Worm (Caenorhabditis elegans): ENCODE data around the gene W02F12.8.
A peak's percentile ranks its signal among the peaks of the same experiment; 100 is the strongest.

W02F12.8 gene

DNA sequence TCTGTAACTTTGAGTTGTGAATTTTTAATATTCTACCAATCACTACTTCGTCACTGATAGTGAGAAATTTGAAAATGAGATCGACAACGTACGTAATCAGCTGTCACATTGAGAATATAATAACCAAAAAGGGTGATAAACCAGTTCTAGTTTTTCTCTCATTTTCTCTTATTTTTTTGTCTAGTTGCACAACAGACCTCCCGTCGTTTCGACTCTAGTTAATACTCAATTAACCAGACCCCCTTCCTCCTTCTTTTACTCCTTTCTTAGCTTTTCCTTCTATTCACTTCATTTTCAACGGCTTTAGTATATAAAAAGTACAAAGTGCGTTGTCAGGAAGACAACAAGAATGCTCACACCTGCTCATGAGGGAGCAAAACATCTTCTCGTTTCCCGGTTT is 32.7 kb upstream of the W02F12.8 start, which contains the start of gene ZC487.1:
ZC487.1 (plus strand) TSS at position 301 of the 400 bp plus-strand sequence.
- TF ChIP-seq ceh-18 (tag; optimal IDR thresholded peaks at IDR 0.05) = no peak
- no peak for TF ChIP-seq ttx-3 (tag; optimal IDR thresholded peaks at IDR 0.05)
- no peak for TF ChIP-seq pqm-1 (tag; optimal IDR thresholded peaks at IDR 0.05)
- TF ChIP-seq C38D4.7 (GFP tag; optimal IDR thresholded peaks at IDR 0.05) = no peak
- TF ChIP-seq ahr-1 (tag; optimal IDR thresholded peaks at IDR 0.05) = no peak
- no peak for TF ChIP-seq K02D7.2 (tag; optimal IDR thresholded peaks at IDR 0.05)

DNA sequence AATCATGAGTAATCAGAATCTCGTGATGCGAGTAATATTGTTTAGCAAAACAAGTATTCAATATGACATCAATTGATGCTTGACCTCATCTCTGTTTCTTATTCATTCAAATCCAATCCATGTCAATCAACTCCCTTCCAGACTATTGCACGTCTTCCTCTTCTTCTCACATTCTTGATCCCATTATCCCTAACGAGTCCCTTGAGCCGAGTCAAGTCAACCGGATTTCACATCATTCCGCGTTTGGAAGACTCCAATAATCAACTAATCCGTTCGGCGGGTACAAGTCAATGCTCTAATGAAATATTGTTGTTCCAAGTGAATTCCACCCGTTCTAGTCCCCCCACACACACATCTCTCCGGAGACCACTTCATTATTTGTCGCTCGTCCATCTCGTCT is 31.7 kb upstream of the W02F12.8 start:
- TF ChIP-seq lin-11 (tag; optimal IDR thresholded peaks at IDR 0.05) (no peak), nhr-232 (tag; optimal IDR thresholded peaks at IDR 0.05) (no peak), hlh-8 (tag; optimal IDR thresholded peaks at IDR 0.05) (no peak), ceh-31 (tag; optimal IDR thresholded peaks at IDR 0.05) (peak; percentile 33), ceh-2 (tag; optimal IDR thresholded peaks at IDR 0.05) (no peak), pqm-1 (tag; optimal IDR thresholded peaks at IDR 0.05) (no peak), syd-9 (tag; optimal IDR thresholded peaks at IDR 0.05) (no peak), ahr-1 (tag; optimal IDR thresholded peaks at IDR 0.05) (no peak), unc-42 (tag; optimal IDR thresholded peaks at IDR 0.05) (peak; percentile 93)

DNA sequence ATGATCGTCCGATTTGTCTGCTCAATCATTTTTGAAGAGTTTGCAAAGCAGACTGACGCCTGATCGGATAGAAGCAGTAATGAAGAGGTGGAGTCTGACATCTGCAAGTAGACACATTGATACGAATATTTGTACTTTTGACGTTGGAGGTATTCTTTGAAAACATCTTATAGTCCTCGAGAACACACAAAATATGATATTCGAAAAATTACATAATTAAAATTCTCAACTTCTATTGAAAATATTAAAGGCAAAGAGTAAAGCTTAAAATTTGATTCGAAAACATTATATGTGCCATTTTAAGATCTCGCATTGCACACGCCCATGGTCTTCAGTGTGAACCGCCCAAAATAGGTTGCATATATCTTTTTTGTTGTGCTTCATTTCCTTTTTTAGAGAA is 27.8 kb upstream of the W02F12.8 start, which contains the start of gene ZC487.2:
ZC487.2 (minus strand) TSS at position 101 of the 400 bp plus-strand sequence.
- TF ChIP-seq ceh-31 (tag; optimal IDR thresholded peaks at IDR 0.05) (no peak), pqm-1 (tag; optimal IDR thresholded peaks at IDR 0.05) (no peak), F13H6.1 (tag; optimal IDR thresholded peaks at IDR 0.05) (no peak), hlh-13 (GFP tag; optimal IDR thresholded peaks at IDR 0.05) (no peak), ceh-48 (tag; optimal IDR thresholded peaks at IDR 0.05) (no peak)

DNA sequence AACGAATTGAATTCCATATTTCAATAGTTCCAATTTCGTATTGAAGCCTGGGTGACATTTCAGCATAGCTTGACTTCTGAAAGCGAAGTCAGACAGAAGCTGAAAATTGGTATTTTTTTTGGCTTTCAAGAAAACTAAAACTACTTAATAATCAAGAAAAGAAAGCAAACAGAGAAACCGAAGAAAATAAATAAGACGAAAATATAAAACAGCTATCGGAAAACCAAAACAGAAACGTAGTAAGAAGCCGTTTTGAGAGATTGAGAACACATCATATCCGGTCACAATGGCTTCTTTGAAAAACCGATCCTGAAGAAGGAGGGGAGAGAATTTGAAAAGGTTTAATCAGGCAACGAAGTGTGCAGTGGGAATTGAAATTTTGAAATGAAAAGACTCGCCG is 23.7 kb upstream of the W02F12.8 start, which contains the start of gene srg-30:
srg-30 (minus strand) TSS at position 101 of the 400 bp plus-strand sequence.
- no peak for TF ChIP-seq nhr-232 (tag; optimal IDR thresholded peaks at IDR 0.05)
- no peak for TF ChIP-seq hlh-15 (tag; optimal IDR thresholded peaks at IDR 0.05)
- no peak for TF ChIP-seq gmeb-2 (tag; optimal IDR thresholded peaks at IDR 0.05)
- TF ChIP-seq nfya-1 (tag; optimal IDR thresholded peaks at IDR 0.05) = no peak
- no peak for TF ChIP-seq pha-2 (tag; optimal IDR thresholded peaks at IDR 0.05)
- TF ChIP-seq che-1 (tag; optimal IDR thresholded peaks at IDR 0.05) = no peak
- no peak for TF ChIP-seq sox-4 (tag; optimal IDR thresholded peaks at IDR 0.05)
- TF ChIP-seq rnt-1 (tag; optimal IDR thresholded peaks at IDR 0.05) = no peak
- no peak for TF ChIP-seq hlh-8 (tag; optimal IDR thresholded peaks at IDR 0.05)
- TF ChIP-seq odd-2 (tag; optimal IDR thresholded peaks at IDR 0.05) = no peak
- TF ChIP-seq ttx-3 (tag; optimal IDR thresholded peaks at IDR 0.05) = no peak
- no peak for TF ChIP-seq ceh-14 (tag; optimal IDR thresholded peaks at IDR 0.05)
- TF ChIP-seq pax-1 (tag; optimal IDR thresholded peaks at IDR 0.05) = no peak
- no peak for TF ChIP-seq ceh-18 (tag; optimal IDR thresholded peaks at IDR 0.05)
- TF ChIP-seq eyg-1 (tag; optimal IDR thresholded peaks at IDR 0.05) = no peak
- no peak for TF ChIP-seq ceh-6 (GFP tag; optimal IDR thresholded peaks at IDR 0.05)

DNA sequence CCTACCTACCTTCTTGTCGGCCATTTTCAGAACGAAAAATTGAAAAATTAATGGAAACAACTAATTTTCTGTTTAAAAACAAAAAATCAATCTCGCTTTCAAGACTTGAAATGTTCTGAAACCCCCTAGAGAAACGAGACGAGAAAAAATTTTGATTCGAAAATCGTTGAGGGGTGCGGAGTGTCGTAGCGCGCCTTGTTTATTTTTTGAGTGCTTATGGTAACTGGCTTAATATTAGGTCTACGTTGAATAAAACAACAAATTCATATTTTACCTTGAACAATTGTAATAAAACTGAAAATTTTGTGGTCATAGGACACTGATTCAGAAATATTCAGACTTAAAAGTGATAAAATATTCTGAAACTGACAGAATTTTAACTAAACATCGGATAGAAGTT is 15.9 kb upstream of the W02F12.8 start, which contains the start of gene sna-1:
sna-1 (minus strand) TSS at position 218 of the 400 bp plus-strand sequence.
- TF ChIP-seq nfya-1 (tag; optimal IDR thresholded peaks at IDR 0.05) (peak; percentile 15), K02D7.2 (tag; optimal IDR thresholded peaks at IDR 0.05) (no peak)

DNA sequence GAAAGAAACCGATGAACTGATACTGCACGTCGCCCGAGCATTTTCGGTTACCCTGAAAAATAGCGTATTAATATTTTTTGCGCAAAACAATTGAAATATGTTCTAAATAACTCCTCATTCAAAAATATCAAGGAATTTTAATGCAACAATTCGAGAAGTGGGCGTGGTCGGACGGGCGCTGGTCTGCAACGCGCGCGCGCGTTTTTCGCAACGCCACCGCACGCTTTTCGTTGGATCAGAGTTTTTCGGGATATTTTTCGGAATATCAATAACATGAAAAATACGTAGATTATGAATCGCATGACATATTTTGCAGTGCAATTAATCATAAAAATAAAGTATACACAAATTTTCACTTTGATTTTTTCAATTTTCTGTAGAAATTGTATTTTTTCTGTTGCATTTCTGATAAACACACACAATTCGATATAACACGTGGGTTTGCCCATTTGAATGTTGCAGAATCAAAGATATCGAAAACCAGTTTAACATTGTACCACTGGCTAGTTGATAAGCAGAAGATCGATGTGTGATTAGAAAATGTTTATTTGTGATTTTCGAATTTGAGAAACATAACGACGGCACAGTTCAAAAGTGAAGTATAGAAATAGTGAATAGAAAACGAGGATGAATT is 14.6 kb upstream of the W02F12.8 start, which contains the start of gene dlst-1:
dlst-1 (minus strand) TSS at position 52 of the 634 bp plus-strand sequence.
- TF ChIP-seq syd-9 (tag; optimal IDR thresholded peaks at IDR 0.05) (peak; percentile 17), hlh-8 (tag; optimal IDR thresholded peaks at IDR 0.05) (peak; percentile 6), sox-2 (GFP tag; IDR thresholded peaks at IDR 0.05) (no peak), hlh-6 (tag; optimal IDR thresholded peaks at IDR 0.05) (peak; percentile 14), unc-42 (tag; optimal IDR thresholded peaks at IDR 0.05) (no peak), fax-1 (tag; optimal IDR thresholded peaks at IDR 0.05) (peak; percentile 49), lin-11 (tag; optimal IDR thresholded peaks at IDR 0.05) (peak; percentile 31), tbx-2 (tag; optimal IDR thresholded peaks at IDR 0.05) (peak; percentile 60), fkh-10 (GFP tag; optimal IDR thresholded peaks at IDR 0.05) (no peak), ahr-1 (tag; optimal IDR thresholded peaks at IDR 0.05) (no peak), sdc-2 (tag; optimal IDR thresholded peaks at IDR 0.05) (peak; percentile 23), odd-2 (tag; optimal IDR thresholded peaks at IDR 0.05) (no peak), ztf-16 (tag; optimal IDR thresholded peaks at IDR 0.05) (peak; percentile 56), nhr-11 (tag; optimal IDR thresholded peaks at IDR 0.05) (no peak), dmd-4 (tag; optimal IDR thresholded peaks at IDR 0.05; ENCODE audit: borderline replicate concordance) (no peak), zip-5 (tag; optimal IDR thresholded peaks at IDR 0.05) (peak; percentile 42), gmeb-2 (tag; optimal IDR thresholded peaks at IDR 0.05) (peak; percentile 29), sox-4 (tag; optimal IDR thresholded peaks at IDR 0.05) (peak; percentile 45), pat-9 (tag; optimal IDR thresholded peaks at IDR 0.05) (peak; percentile 73), elt-4 (tag; optimal IDR thresholded peaks at IDR 0.05) (no peak), rnt-1 (tag; optimal IDR thresholded peaks at IDR 0.05) (peak; percentile 35)

Data from whole organism, late embryonic.